Worm (Caenorhabditis elegans) whole organism, L3 larva: ENCODE measurements around the gene twk-28.

ENCODE experiments used
- R02D3.7 ChIP-seq: fragments of 150-350 bp; optimal IDR thresholded peaks from 2 replicates; lab custom pipeline; 2014; ENCODE audit warnings: missing biosample characterization, missing genetic modification characterization
- daf-12 ChIP-seq: fragments of 150-350 bp; optimal IDR thresholded peaks from 2 replicates; lab custom pipeline; 2014; ENCODE audit warnings: missing biosample characterization, missing genetic modification reagents, missing genetic modification characterization
- egl-5 ChIP-seq: fragments of 150-350 bp; optimal IDR thresholded peaks from 2 replicates; lab custom pipeline; 2017; ENCODE audit warnings: missing biosample characterization, missing genetic modification reagents, missing genetic modification characterization, inconsistent platforms
- elt-2 ChIP-seq: sonication (generic microtip); optimal IDR thresholded peaks from 2 replicates; lab custom pipeline; 2016; ENCODE audit warnings: missing genetic modification reagents, mild to moderate bottlenecking, missing genetic modification characterization, missing compliant biosample characterization
- eor-1 ChIP-seq, 2 experiments: fragments of 150-350 bp; optimal IDR thresholded peaks; 2 replicates each; lab custom pipeline; 2014 to 2018; ENCODE audit warnings: missing biosample characterization in 2 of 2, missing genetic modification characterization in 2 of 2
- fkh-10 ChIP-seq: sonication (generic microtip); optimal IDR thresholded peaks from 2 replicates; lab custom pipeline; 2017; ENCODE audit warnings: missing biosample characterization, missing genetic modification reagents, missing genetic modification characterization
- lsy-12 ChIP-seq: sonication (generic microtip); optimal IDR thresholded peaks from 2 replicates; lab custom pipeline; 2016; ENCODE audit warnings: mild to moderate bottlenecking, missing genetic modification characterization, missing compliant biosample characterization
- mml-1 ChIP-seq: fragments of 150-350 bp; sonication (generic microtip); optimal IDR thresholded peaks from 3 replicates; lab custom pipeline; 2014; ENCODE audit warnings: missing biosample characterization, missing genetic modification characterization
- nfya-1 ChIP-seq: sonication (generic microtip); optimal IDR thresholded peaks from 2 replicates; lab custom pipeline; 2017; ENCODE audit warnings: missing genetic modification characterization, mild to moderate bottlenecking, missing compliant biosample characterization, antibody characterized with exemption, moderate library complexity; ENCODE audit not compliant: insufficient read depth
- nhr-12 ChIP-seq: fragments of 150-350 bp; optimal IDR thresholded peaks from 2 replicates; lab custom pipeline; 2014; ENCODE audit warnings: missing biosample characterization, missing genetic modification characterization
- nhr-43 ChIP-seq: sonication (generic microtip); optimal IDR thresholded peaks from 2 replicates; lab custom pipeline; 2016; ENCODE audit warnings: mild to moderate bottlenecking, missing genetic modification characterization, missing compliant biosample characterization; ENCODE audit not compliant: poor library complexity, severe bottlenecking
- nhr-76 ChIP-seq: fragments of 150-350 bp; sonication (generic microtip); optimal IDR thresholded peaks from 5 replicates; lab custom pipeline; 2014; ENCODE audit warnings: missing biosample characterization, missing genetic modification characterization

Gene twk-28

DNA sequence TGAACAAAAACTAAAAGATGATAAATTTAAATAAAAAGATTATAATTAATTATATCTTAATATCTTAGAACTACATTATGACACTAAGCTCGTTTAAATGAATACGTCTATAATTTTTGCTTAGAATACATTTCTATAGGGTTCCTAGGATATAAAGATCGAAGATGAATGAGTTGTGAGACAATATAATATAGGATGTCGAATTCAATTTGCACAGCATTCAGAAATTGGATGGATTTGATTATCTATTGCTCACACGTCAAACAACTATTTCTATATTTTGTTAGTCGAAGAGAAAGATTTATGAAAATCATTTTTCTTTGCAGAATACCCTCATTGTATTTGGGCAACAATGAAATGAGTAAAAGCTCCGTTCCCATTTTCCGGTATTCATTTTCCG lies 40.2 kb downstream of the twk-28 start:
- TF ChIP-seq nhr-12 (tag; lab: Kevin White, UChicago): no peak
- no peak for TF ChIP-seq elt-2
- no peak for TF ChIP-seq nhr-43 (tag; lab: Kevin White, UChicago)
- no peak for TF ChIP-seq eor-1 (tag; optimal IDR thresholded peaks at IDR 0.05; lab: Kevin White, UChicago)
- TF ChIP-seq nfya-1 (tag; lab: Kevin White, UChicago): no peak
- peak; percentile 45 for TF ChIP-seq fkh-10 (GFP tag; lab: Kevin White, UChicago)
- TF ChIP-seq daf-12 (tag; lab: Kevin White, UChicago): no peak

DNA sequence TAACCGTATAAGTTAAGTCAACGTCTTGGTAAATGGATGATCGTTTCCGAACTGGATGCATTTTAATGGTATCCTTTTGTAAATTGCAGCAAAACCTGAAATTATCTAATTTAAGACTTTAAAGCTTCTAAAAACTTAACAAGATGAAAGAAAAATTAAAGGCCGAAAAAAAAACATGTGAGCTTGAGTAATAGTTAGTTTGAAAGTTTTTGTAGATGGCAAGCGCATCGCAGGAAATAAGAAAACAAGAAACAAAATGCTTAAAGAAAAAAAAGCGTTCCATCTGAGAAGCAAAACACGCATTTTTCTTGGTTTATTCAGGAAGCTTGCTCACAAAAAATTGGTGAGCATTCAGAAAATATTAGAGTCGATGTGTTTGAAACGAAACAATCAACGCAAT lies 43.4 kb downstream of the twk-28 start, which contains the start of gene rab-37:
TSS of gene rab-37 (minus strand) at position 101 of the 400 bp plus-strand sequence.
- no peak for TF ChIP-seq egl-5 (tag; lab: Kevin White, UChicago)
- no peak for TF ChIP-seq nhr-76
- TF ChIP-seq lsy-12 (tag; lab: Kevin White, UChicago): no peak
- no peak for TF ChIP-seq mml-1 (tag; lab: Kevin White, UChicago)
- TF ChIP-seq R02D3.7 (tag; lab: Kevin White, UChicago): no peak
- TF ChIP-seq, all 47 proteins: peak for 0
